Worm (Caenorhabditis elegans): ENCODE measurements around the gene F07E5.8.

The F07E5.8 gene

DNA sequence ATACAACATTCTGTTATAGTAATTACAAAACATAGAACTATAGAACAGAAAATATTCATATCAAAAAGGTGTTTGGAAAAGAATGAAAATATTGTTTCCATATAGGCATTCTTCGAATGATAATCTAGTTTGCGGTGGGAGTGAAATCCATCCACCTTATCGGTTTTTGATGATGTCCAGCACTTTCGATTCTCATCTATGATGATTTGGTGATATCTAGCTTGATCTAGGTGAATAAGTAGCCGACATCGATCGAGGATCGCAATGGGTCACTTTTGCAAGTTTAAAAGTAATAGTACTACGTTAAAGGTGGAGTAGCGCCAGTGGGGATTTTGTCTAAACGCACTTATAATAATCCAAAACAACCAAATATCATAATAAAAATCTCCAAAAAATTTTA is 37.5 kb upstream of the F07E5.8 start, which contains the start of gene R52.6:
R52.6 (minus strand) TSS at position 101 of the 400 bp plus-strand sequence.
- no peak for TF ChIP-seq ceh-28 (tag; optimal IDR thresholded peaks at IDR 0.05)
- no peak for TF ChIP-seq zag-1 (tag; optimal IDR thresholded peaks at IDR 0.05)
- no peak for TF ChIP-seq D1046.2 (GFP tag; IDR thresholded peaks at IDR 0.05)
- TF ChIP-seq mxl-3 (GFP tag; optimal IDR thresholded peaks at IDR 0.05) = no peak
- no peak for TF ChIP-seq F10B5.3 (tag; optimal IDR thresholded peaks at IDR 0.05)
- TF ChIP-seq dmd-6 (GFP tag; IDR thresholded peaks at IDR 0.05) = no peak
- no peak for TF ChIP-seq zip-11 (GFP tag; IDR thresholded peaks at IDR 0.05)
- no peak for TF ChIP-seq lin-13 (GFP tag; optimal IDR thresholded peaks at IDR 0.05)
- no peak for TF ChIP-seq ceh-20 (GFP tag; IDR thresholded peaks at IDR 0.05)
- TF ChIP-seq madf-9 (GFP tag; conservative IDR thresholded peaks at IDR 0.05) = no peak
- TF ChIP-seq skn-1 (tag; optimal IDR thresholded peaks at IDR 0.05) = no peak
- TF ChIP-seq nhr-77 (tag; optimal IDR thresholded peaks at IDR 0.05) = no peak

DNA sequence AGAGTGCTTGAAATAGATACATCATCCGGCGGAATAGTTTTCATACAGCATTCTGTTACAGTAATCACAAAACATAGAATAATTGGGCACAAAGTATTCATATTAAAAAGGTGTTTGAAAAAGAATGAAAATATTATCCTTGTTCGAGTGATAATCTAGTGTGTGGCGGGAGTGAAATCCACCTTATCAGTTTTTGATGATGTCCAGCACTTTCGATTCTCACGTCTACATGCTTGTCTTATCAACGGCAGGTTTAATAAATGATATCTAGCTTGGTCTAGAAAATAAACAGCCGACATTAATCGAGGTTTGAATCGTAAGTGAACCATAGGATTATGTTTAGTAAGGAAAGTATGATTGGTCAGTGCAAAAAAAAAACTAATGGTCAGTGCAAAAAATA is 34.5 kb upstream of the F07E5.8 start, which contains the start of gene R52.5:
R52.5 (minus strand) TSS at position 101 of the 400 bp plus-strand sequence.
- TF ChIP-seq ceh-44 (GFP tag; IDR thresholded peaks at IDR 0.05) (no peak), ZK337.2 (GFP tag; IDR thresholded peaks at IDR 0.05) (no peak), hlh-30 (tag; optimal IDR thresholded peaks at IDR 0.05; ENCODE audit: insufficient read depth) (no peak), zfp-3 (GFP tag; conservative IDR thresholded peaks at IDR 0.05) (no peak)

DNA sequence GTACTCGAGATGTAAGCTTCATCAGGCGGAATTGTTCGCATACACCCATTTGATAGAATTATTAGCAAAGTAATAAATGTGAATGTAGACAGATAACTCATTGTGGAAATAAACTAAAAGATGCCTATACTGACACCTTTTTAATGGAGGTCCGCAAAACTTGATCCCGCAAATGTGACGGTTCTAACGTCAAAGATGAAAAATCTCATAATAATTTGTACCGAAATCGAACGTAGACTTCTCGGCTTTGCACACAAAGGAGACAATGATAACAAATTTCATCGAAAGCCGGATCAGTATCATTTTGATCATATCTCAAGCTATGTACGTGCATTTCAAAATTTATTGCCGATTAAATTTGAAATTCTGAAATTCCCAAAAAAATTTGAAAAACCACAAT is 32.9 kb upstream of the F07E5.8 start, which contains the start of gene R52.4:
R52.4 (minus strand) TSS at position 101 of the 400 bp plus-strand sequence.
- TF ChIP-seq saeg-2 (GFP tag; IDR thresholded peaks at IDR 0.05) (no peak), daf-16 (GFP tag; optimal IDR thresholded peaks at IDR 0.05) (no peak), daf-16 (tag; optimal IDR thresholded peaks at IDR 0.05) (no peak), pha-4 (GFP tag; IDR thresholded peaks at IDR 0.05) (no peak), pha-4 (tag; optimal IDR thresholded peaks at IDR 0.05) (no peak), cey-2 (tag; optimal IDR thresholded peaks at IDR 0.05; ENCODE audit: borderline replicate concordance, insufficient read depth) (no peak)

DNA sequence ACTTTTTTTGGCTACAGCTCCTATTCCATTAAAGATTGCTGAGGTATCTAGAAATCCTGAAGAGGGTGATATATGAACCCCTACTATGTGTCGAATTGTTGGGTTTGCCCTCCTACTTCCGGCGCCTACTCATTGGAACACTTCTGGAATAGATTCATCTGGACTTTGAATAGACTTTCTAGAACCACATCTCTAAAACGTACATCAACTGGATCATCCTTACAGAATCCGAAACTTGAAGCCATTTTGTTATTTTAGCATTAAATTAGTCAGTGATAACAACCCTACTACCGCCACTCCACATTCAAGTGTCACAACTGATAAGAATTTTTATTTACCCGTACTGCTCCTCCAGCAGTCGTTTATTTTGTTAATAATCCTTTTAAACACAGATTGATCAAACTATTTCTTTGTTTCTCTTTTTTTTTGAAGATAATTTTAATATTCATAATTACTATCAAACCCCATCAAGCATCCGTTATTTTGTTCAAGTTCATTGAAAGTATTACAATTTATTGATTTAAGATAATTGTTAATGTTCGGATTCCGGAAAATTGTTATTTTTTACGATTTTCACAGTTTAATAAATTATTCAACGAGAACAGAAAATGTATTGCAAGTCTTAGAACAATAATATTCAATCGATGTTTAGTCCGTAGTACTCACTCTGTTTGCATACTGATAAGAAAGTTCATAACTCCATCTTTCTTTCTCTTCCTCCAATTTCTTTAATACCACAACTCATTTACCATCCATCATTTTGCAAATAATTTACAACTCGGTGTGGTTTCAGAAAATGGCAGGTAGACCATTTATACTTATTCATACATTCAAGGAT is 23.9 kb upstream of the F07E5.8 start, which contains the start of gene math-42:
math-42 (plus strand) TSS at position 788 of the 838 bp plus-strand sequence.
- TF ChIP-seq Y48G9A.11 (GFP tag; IDR thresholded peaks at IDR 0.05) (no peak), tag-97 (GFP tag; IDR thresholded peaks at IDR 0.05) (no peak), daf-16 (GFP tag; optimal IDR thresholded peaks at IDR 0.05) (no peak), daf-16 (tag; optimal IDR thresholded peaks at IDR 0.05) (peak; percentile 63), aha-1 (tag) (peak; percentile 57), dmd-6 (GFP tag; IDR thresholded peaks at IDR 0.05) (peak; percentile 9; the same call in 1 of the 2 replicates), nhr-28 (tag; optimal IDR thresholded peaks at IDR 0.05) (peak; percentile 31), unc-62 (GFP tag; optimal IDR thresholded peaks at IDR 0.05 in 1 of 2) (peak in 1 of 2 experiments; percentile 62), unc-62 (tag; optimal IDR thresholded peaks at IDR 0.05) (no peak), ceh-28 (tag; optimal IDR thresholded peaks at IDR 0.05) (no peak), pqm-1 (tag; optimal IDR thresholded peaks at IDR 0.05) (peak; percentile 52), mdt-29 (GFP tag; IDR thresholded peaks at IDR 0.05) (no peak)

DNA sequence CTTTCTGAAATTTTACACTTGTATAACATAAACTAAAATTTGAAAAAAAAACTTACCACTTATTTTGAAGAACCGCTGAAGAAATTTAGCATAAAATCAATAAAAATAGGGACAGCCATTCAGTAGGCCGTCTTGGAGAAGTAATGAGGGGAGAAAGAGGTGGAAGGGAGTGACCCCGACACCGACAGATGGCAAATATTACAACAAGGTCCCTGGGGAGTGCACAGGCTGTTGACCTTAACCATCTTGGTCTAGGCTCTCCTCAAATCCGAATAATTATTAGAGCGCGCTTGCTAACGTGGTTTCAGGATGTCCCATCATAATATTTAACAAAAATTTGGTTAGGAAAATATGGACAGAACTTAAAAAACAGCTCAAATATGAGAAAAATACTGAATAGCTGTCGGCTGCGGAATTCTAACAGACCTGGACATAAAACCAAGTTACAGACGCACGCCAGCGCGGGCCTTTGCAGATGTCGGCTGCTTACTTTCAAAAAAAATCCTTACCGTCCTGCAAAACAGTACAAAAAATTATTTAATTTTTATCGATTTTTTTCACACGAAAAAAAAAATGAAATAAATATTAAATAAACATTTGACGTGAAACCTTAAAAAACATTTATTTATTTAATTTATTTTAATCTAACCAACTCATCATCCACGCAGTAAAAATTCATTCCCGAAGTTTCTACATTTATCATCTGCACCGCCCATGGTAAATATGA is 19.7 kb upstream of the F07E5.8 start, which contains the start of gene T16A1.2:
T16A1.2 (plus strand) TSS at position 677 of the 727 bp plus-strand sequence.
- no peak for TF ChIP-seq ceh-32 (tag; optimal IDR thresholded peaks at IDR 0.05; ENCODE audit: poor library complexity)
- no peak for TF ChIP-seq spr-3 (GFP tag; optimal IDR thresholded peaks at IDR 0.05)
- TF ChIP-seq lin-38 (GFP tag; IDR thresholded peaks at IDR 0.05) = no peak
- no peak for TF ChIP-seq ces-1 (GFP tag; optimal IDR thresholded peaks at IDR 0.05)
- TF ChIP-seq mdl-1 (tag; optimal IDR thresholded peaks at IDR 0.05) = no peak
- TF ChIP-seq lin-39 (tag; optimal IDR thresholded peaks at IDR 0.05) = no peak
- TF ChIP-seq pha-4 (GFP tag; IDR thresholded peaks at IDR 0.05) = no peak
- TF ChIP-seq pha-4 (tag; optimal IDR thresholded peaks at IDR 0.05) = no peak
- no peak for TF ChIP-seq unc-39 (tag; optimal IDR thresholded peaks at IDR 0.05)
- no peak for TF ChIP-seq vab-7 (GFP tag; IDR thresholded peaks at IDR 0.05)
- TF ChIP-seq hlh-30 (tag; optimal IDR thresholded peaks at IDR 0.05; ENCODE audit: insufficient read depth) = no peak
- no peak for TF ChIP-seq hif-1 (tag; optimal IDR thresholded peaks at IDR 0.05)
- TF ChIP-seq lsy-2 (tag; optimal IDR thresholded peaks at IDR 0.05) = no peak
- no peak for TF ChIP-seq madf-9 (GFP tag; conservative IDR thresholded peaks at IDR 0.05)
- TF ChIP-seq Y5F2A.4 (GFP tag; optimal IDR thresholded peaks at IDR 0.05) = no peak
